Worm (Caenorhabditis elegans): ENCODE results near the gene rpl-36.A.
"Not testable (repeated sequence)": the region's sequence is repeated elsewhere in the genome, so short reads cannot be mapped to it uniquely, and the experiment has no call there.

rpl-36.A gene

DNA sequence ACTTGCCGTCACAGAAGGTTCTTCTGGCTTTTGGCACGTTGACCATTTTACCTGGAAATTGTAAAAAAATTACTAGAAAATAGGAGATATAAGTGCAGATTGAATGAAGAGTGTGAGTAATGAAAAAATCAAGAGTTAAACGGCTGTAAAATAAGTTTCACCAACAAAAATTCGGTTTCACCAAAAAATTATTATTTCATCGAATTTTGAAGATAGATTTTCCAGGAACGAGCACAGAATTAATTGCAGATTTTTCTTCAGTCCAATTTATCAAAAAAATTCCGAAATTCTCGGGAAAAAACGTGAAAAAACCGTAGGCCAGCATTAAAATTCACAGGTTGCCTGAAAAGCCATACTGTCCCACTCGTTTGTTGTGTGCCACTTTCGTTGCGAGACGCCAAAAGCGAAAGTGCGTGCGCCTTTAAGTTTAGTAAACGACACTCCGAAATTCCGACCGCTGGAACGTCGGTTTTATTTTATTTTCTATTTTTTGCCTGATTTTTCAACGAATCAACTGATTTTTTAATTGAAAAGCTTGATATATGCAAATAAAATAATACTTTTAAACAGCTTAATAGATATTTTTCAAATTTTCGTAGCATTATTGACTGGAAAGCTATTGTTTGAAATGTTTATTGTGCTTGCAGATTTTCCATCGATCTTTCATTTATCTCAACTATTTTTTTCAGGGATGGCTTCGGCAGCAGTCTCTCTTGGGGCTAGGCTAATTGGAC lies at the start of gene rpl-36.A, which contains the start of gene nuo-1:
TSS of gene rpl-36.A (minus strand) at position 51 of the 734 bp plus-strand sequence.
TSS of gene nuo-1 (plus strand) at position 684 of the 734 bp plus-strand sequence.
- no peak for TF ChIP-seq unc-62 (GFP tag; optimal IDR thresholded peaks at IDR 0.05)

DNA sequence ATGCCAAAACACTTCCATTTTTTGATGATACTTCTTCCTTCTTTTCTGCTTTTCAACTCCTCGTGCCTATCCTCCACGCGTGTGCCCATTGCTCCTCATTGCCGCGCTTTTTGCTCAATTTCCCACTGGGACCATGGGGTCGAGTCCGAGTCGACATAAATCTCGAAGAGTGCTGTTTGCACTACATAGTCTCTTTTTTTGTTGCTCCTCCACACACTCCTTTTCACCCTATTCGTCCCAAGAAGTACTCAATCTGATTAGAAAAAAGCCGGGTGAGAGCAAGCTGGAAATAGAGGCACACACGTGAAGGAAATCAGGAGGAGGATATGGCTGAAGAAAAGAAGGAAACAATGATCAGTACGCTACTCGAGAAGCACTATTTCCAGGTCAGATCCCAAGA lies 45.6 kb upstream of the rpl-36.A start, which contains the start of gene arrd-6:
TSS of gene arrd-6 (plus strand) at position 169 of the 400 bp plus-strand sequence.
- TF ChIP-seq unc-62 (GFP tag; optimal IDR thresholded peaks at IDR 0.05): no peak

DNA sequence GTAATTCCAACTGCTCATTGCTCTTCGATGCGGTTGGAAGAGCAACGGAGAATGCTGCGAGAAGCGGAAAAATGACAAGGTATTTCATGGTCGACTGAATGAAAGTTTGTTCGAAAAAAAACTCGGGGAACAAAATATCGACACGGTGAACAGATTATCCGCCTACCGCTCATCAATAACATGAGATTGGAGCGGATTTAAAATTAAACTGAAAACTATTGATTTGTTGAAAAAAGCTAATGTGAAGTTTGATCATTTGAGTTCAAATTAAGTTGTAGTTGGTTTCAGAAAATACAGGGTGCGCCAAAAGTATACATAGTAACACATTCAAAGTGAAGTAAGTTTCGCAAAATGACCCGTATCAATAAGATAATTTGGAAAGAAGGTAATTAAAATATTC lies 43.1 kb upstream of the rpl-36.A start, which contains the start of gene F40F8.4:
TSS of gene F40F8.4 (minus strand) at position 101 of the 400 bp plus-strand sequence.
- TF ChIP-seq unc-62 (GFP tag; optimal IDR thresholded peaks at IDR 0.05): no peak

DNA sequence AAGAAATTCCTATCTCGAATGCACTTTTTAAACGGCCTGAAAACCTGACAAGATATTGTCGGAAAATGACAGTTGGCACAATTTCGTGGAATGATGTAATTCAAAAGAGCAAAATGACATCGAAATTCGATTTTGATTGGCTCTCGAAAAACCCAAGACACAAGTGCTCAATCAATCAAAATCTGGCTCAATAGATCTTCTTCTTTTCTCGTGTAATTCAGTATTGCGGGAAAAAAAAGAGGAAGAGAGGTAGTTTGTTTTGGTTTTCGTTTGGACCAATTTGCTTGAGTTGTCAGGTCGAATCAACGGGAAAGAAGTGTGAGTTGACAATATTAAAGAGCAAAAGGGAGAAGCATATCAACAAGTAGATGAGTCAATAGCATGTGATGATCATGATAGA lies 38.8 kb upstream of the rpl-36.A start:
- no peak for TF ChIP-seq unc-62 (GFP tag; optimal IDR thresholded peaks at IDR 0.05)

DNA sequence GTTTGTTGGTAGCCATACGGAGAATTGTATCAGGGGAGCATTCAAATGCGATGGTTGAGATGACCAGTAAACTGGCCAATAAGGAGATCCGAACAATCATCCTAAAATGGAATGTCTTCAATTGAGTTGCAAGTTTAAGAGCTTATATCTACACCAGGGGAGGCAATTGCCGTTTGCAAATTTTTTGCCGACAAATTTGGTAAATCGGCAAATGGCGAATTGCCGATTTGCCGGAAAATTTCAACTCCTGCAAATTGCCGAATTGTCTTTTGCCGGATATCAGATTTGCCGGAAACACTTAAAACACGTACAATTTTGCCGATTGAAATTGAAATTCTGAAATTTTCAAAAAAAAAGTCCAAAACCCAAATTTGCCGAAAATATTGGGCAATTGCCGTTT lies 37.8 kb upstream of the rpl-36.A start, which contains the start of gene F40F8.5:
TSS of gene F40F8.5 (minus strand) at position 101 of the 400 bp plus-strand sequence.
- no peak for TF ChIP-seq unc-62 (GFP tag; optimal IDR thresholded peaks at IDR 0.05)

DNA sequence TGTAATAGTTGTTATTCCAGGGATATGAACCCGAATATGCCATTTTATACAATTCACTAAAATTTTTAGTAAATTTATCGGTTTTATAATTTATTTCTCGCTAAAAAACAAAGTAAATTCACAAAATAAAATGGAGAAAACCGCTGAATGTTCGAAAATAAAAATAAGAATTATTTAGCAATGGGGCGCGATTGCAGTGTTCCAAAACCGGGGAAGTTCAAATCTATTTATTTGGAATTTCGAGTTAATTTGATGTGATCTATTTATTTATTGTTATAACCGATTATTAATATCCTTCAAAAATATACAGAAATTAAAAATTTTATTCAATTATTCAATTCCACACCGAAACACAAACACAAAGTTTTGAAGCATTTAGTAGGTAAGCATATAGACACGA lies 35.5 kb upstream of the rpl-36.A start, which contains the start of gene F40F8.11:
TSS of gene F40F8.11 (minus strand) at position 49 of the 400 bp plus-strand sequence.
- no peak for TF ChIP-seq unc-62 (GFP tag; optimal IDR thresholded peaks at IDR 0.05)

DNA sequence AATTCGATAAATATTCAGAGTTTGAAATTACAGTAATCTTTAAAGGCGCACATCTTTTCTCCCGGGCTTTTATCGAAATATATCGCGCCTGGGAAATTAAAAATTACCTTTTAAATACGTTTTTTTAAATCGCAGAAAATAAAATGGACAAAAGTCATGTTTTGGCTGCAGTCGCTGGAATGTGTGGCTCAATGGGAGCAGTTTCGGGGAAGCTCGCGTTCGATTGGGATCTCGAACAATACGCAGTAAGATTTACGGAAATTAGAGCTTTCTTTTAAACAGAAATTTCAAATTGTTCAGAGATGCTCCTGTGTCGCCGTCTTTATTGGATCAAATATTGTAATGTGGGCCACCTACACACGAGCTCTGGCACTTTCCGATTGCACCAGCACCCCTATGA lies 32.5 kb upstream of the rpl-36.A start, which contains the start of gene F40F8.12:
TSS of gene F40F8.12 (plus strand) at position 301 of the 400 bp plus-strand sequence.
- TF ChIP-seq unc-62 (GFP tag; optimal IDR thresholded peaks at IDR 0.05): no peak

DNA sequence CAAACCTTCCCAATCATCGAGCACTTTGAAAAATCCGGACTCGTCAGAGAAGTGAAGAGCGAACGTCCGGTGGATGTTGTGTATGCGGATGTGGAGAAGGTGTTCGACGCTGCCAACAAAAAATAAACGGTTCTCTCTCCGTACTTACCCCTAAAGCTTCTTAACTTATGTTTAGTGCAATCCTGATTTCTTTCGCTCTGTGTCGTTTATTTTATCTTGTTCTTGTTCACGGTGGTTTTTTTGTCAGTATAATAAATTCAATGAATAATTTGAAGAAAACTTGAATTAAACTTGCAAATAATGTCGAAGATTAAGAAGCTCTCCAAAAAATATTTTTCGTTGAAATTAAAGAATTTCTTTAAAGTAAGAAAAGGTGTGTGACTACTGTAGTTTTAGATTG lies 32.0 kb upstream of the rpl-36.A start, which contains the start of gene F40F8.3:
TSS of gene F40F8.3 (plus strand) at position 301 of the 400 bp plus-strand sequence.
- TF ChIP-seq unc-62 (GFP tag; optimal IDR thresholded peaks at IDR 0.05): no peak

DNA sequence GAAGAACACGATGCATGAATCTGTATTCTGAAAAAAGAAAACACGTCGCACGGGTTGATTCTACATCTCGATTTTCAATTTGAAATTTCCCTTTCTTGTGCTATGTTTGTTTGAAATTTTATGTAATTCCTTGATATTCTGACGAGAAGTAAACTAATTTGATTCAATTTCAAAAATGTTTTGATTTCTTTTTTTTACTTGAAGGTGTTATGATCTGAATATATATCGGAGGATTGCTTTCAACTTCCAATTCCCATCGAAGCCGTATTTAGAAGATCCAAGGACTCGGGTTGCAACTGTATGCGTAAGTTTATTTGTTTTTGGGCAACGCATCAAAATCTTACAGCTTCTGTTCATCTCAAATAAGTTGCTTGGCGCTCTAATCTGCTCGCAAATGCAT lies 30.4 kb upstream of the rpl-36.A start, which contains the start of gene F40F8.1:
TSS of gene F40F8.1 (plus strand) at position 301 of the 400 bp plus-strand sequence.
- TF ChIP-seq unc-62 (GFP tag; optimal IDR thresholded peaks at IDR 0.05): no peak

DNA sequence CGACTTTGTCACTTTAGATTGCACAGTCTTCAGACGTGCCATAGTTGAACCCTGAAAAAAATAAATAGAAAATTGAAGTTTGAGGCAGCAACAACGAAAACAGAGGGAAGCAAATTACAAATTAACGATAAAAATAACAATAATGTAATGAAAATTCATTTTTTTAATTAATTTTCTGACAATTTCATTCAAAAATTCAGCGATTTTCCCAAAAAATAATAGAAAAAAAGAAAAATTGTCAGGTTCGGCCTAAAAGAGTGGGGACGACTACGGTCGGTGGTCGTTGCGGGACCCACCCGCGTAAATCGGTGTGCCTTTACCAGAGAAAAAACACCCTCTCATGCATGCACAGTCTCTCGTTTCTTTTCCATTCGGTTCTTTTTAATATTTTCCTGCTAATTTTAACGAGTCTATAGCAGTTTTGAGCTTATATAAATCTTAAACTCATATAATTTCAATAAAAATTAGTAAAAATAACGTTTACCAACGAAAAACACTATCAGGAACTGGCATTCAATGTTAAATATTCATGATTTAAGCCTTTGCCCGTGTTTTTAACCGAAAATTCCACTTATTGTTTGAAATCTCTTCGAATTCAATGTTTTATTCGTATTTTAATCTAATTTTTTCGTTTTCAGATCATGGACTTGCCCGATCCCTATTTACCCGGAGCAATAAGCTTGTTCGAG lies 29.5 kb upstream of the rpl-36.A start, which contains the start of the genes rps-9 and lsm-1:
TSS of gene rps-9 (minus strand) at position 51 of the 689 bp plus-strand sequence.
TSS of gene lsm-1 (plus strand) at position 639 of the 689 bp plus-strand sequence.
- TF ChIP-seq unc-62 (GFP tag; optimal IDR thresholded peaks at IDR 0.05): no peak

DNA sequence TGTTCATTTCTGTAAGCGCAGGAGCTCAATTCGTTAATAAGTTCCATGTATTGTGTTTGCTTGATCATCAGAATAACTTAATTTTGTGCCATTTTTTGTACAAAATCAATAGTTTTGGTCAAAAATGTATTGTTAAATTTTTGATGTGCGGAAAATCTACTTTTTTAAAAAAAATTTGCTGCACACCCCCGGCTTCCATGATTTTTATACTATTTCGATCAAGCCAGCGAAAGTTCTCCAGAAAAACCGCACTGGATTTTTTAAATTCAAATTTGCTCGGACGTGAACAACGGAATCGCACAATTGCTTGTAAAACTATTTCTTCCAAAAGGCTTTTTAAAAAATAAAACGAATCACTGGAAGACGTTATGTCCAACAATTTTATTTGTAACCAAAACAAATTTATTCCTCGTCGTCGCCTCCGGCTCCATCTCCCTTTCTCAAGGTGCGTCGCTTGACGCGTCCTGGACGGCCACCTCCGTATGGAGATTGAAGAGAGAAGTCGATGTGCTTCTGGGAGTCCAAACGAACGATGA lies 28.1 kb upstream of the rpl-36.A start:
- TF ChIP-seq unc-62 (GFP tag; optimal IDR thresholded peaks at IDR 0.05): no peak

DNA sequence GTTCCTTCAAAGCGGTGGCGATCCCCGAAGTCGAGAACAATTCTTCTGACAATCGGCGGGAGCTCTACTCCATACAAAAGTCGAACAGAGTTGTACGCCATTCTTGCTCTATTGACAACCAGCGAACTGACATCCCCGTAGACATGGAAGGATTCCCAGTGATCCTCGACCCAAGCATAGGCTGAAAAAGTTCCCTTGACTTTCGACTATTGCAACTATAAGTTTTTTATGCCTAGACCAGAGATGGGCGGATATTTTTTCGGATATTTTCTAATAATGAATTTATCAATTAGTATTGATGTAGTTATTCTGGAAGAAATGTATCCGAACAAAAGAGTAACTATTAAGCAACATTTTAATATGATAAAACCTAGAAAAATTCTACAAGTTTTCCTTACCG lies 24.8 kb upstream of the rpl-36.A start, which contains the start of gene W10C6.2:
TSS of gene W10C6.2 (minus strand) at position 101 of the 400 bp plus-strand sequence.
- not testable (repeated sequence) for TF ChIP-seq unc-62 (GFP tag; optimal IDR thresholded peaks at IDR 0.05)

DNA sequence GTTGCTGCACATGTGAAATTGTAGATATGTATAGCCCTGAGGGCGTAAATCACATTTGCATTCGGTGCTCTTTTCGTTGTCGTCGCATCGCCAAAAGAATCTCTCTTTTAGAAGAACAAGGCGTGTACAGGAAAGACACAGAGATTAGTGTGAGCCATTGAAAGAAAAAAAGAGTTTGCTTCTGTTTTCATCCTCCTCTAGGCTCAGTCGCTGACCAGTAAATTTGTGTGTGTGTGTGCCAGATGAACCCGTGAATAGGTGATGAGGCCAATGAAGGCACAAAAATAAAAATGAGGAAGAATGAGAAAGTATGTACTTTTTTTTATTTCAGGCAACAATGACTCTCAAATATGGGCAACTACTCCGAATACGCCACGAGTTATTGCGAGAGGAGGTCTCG lies 15.4 kb upstream of the rpl-36.A start, which contains the start of gene mat-2:
TSS of gene mat-2 (plus strand) at position 301 of the 400 bp plus-strand sequence.
- no peak for TF ChIP-seq unc-62 (GFP tag; optimal IDR thresholded peaks at IDR 0.05)

DNA sequence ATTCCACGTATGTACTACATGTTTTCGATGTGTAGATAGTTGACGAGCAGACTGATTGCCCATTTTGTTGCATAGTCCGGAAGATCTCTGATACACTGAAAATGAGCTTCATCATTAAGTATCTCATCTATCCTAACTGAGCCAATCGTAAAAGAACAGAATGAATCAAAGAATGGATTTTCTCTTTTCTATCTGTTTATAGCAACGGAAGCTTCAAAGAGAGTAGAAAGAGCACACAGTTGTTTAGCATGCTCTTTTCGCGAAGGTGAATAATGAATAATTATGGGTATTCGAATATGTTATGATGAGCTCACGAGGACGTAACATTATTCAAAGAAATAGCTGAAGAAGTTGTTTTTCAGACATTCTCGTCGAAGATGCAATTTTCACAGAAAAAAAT lies 14.1 kb upstream of the rpl-36.A start, which contains the start of gene glb-4:
TSS of gene glb-4 (minus strand) at position 101 of the 400 bp plus-strand sequence.
- TF ChIP-seq unc-62 (GFP tag; optimal IDR thresholded peaks at IDR 0.05): no peak

DNA sequence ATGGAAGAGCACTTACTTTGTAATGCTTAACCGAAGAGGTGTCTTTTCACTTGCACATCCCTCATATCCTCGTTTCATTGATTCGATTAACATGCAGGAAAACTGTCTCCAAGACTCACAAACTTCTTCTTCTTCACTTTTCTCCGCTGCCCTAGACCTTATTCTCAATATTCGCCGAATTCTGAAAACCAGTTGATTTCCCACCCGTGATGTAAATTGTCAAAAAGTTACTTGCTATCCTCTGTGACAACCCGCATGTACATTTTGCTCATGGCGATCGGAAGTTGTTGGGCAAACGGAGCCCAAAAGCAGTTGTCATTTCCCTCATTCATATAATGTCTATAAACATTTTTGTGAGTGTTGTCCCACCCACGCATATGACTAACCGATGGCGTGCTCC lies 13.4 kb upstream of the rpl-36.A start:
- TF ChIP-seq unc-62 (GFP tag; optimal IDR thresholded peaks at IDR 0.05): no peak

All from whole organism, dauer.